Fruit fly (Drosophila melanogaster) whole organism, wandering third instar larva: Measurements from ENCODE around the gene CG33287.

Source experiments
- CG32264 ChIP-seq: fragments of 200-800 bp; sonication (Bioruptor generic); optimal IDR thresholded peaks from 2 replicates; lab custom pipeline; 2016; ENCODE audit warnings: missing biosample characterization, missing genetic modification characterization
- Hr78 ChIP-seq: fragments of >200 bp; optimal IDR thresholded peaks from 2 replicates; lab custom pipeline; 2017; ENCODE audit warnings: missing biosample characterization, missing genetic modification characterization
- OdsH ChIP-seq: fragments of 200-800 bp; sonication (Bioruptor generic); optimal IDR thresholded peaks from 2 replicates; lab custom pipeline; 2016; ENCODE audit warnings: missing biosample characterization, mild to moderate bottlenecking, missing genetic modification characterization
- Vsx2 ChIP-seq: fragments of 200-300, 225-300 bp; sonication (Bioruptor generic); optimal IDR thresholded peaks from 2 replicates; lab custom pipeline; 2018; ENCODE audit warnings: missing biosample characterization, missing genetic modification characterization; ENCODE audit not compliant: partially characterized antibody
- foxo ChIP-seq, 2 experiments: fragments of 200-800 bp; sonication (Bioruptor generic); optimal IDR thresholded peaks; 2 replicates in 1 of 2; 3 replicates in 1 of 2; lab custom pipeline; 2016 to 2017; ENCODE audit warnings: missing biosample characterization in 2 of 2, missing genetic modification characterization in 2 of 2
- h ChIP-seq: fragments of 200-800 bp; sonication (Bioruptor generic); optimal IDR thresholded peaks from 3 replicates; lab custom pipeline; 2016; ENCODE audit warnings: missing biosample characterization, mild to moderate bottlenecking, missing genetic modification characterization
- jim ChIP-seq: fragments of 175-275, 200-325 bp; sonication (Bioruptor generic); optimal IDR thresholded peaks from 2 replicates; lab custom pipeline; 2016; ENCODE audit warnings: missing biosample characterization, mild to moderate bottlenecking, missing genetic modification characterization
- lola ChIP-seq: fragments of >200 bp; optimal IDR thresholded peaks from 2 replicates; lab custom pipeline; 2017; ENCODE audit warnings: missing biosample characterization, missing genetic modification characterization
- sv ChIP-seq: fragments of 200-800 bp; sonication (Bioruptor generic); optimal IDR thresholded peaks from 3 replicates; lab custom pipeline; 2016; ENCODE audit warnings: missing biosample characterization, missing genetic modification characterization
- tai ChIP-seq: sonication (Bioruptor generic); optimal IDR thresholded peaks from 2 replicates; lab custom pipeline; 2016; ENCODE audit warnings: missing biosample characterization, missing genetic modification characterization
- usp ChIP-seq: fragments of >200 bp; optimal IDR thresholded peaks from 2 replicates; lab custom pipeline; 2017; ENCODE audit warnings: missing biosample characterization, missing genetic modification characterization

- TF ChIP-seq foxo (GFP tag; optimal IDR thresholded peaks at IDR 0.05; lab: Kevin White, UChicago) = peak in 1 of 2 experiments; percentile 10
- TF ChIP-seq tai (GFP tag; lab: Kevin White, UChicago) = no peak
- TF ChIP-seq lola (GFP tag; lab: Kevin White, UChicago) = no peak
- TF ChIP-seq CG32264 (GFP tag; lab: Kevin White, UChicago) = no peak
- no peak for TF ChIP-seq h (GFP tag; lab: Kevin White, UChicago)
- no peak for TF ChIP-seq usp (GFP tag; lab: Kevin White, UChicago)
- no peak for TF ChIP-seq sv (GFP tag; lab: Kevin White, UChicago)
- no peak for TF ChIP-seq jim
- TF ChIP-seq OdsH = no peak
- no peak for TF ChIP-seq Vsx2 (GFP tag; lab: Kevin White, UChicago)
- TF ChIP-seq Hr78 = no peak
Measured at dm6 chr3L:21010846-21011607, 40.6 kb upstream of the CG33287 start.
